Fruit fly (Drosophila melanogaster): ENCODE results near the gene CG12523.

CG12523 gene

DNA sequence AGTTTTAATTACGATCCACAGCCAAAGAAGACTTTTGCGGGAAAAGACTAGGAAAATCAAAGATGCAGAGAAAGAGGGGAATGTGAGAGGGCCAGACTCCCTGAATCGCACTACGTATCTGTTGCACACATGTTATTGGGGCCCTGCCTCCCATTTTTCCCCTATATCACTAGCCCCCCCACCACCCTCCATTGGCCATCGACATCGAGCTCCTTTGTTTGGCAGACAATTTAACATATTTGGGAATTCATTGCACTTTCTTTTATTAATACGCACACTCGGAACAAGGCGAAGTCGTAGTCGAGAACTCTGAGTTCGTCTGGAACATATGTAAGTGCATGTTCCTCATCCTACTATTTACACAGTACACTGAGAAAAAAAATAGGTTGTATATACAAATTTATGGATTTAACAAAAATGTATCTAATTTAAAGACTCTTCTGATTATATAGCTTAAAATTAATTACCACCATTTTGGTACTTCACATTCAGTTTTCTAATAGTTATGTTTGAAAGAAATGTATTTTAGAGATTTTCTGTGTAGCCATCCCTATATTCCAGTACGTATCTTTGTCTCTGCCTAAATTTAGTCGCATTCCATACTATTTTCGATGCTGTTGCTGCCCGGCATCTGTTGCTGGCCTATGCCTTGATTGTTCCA, 17.8 kb upstream of the CG12523 start (continued):
- TF ChIP-seq Hr51 (GFP tag; optimal IDR thresholded peaks at IDR 0.05): peak in 1 of 2 experiments; percentile 39
- no peak for TF ChIP-seq CG34224 (GFP tag; IDR thresholded peaks at IDR 0.05; ENCODE audit: partially characterized antibody)
- TF ChIP-seq Neu2 (GFP tag; optimal IDR thresholded peaks at IDR 0.05; ENCODE audit: borderline replicate concordance): no peak
- peak; percentile 79 for TF ChIP-seq CG17328 (GFP tag; IDR thresholded peaks at IDR 0.05)
- TF ChIP-seq phol (tag; optimal IDR thresholded peaks at IDR 0.05): peak; percentile 89
- TF ChIP-seq sd (tag; optimal IDR thresholded peaks at IDR 0.05): peak; percentile 77
- TF ChIP-seq CG4404 (GFP tag; IDR thresholded peaks at IDR 0.05): 0 out of 2 replicates have a peak, but pooled peaks have one; percentile 20
- peak; percentile 40 for TF ChIP-seq CG11723 (GFP tag; optimal IDR thresholded peaks at IDR 0.05)
- no peak for TF ChIP-seq repo (GFP tag; optimal IDR thresholded peaks at IDR 0.05)
- TF ChIP-seq Doc3 (GFP tag; IDR thresholded peaks at IDR 0.05; ENCODE audit: partially characterized antibody): no peak
- TF ChIP-seq aop (GFP tag; IDR thresholded peaks at IDR 0.05): no peak
- peak; percentile 68 for TF ChIP-seq CG15696 (tag; optimal IDR thresholded peaks at IDR 0.05)
- TF ChIP-seq CG9215 (GFP tag; IDR thresholded peaks at IDR 0.05): no peak
- peak; percentile 49 for TF ChIP-seq Fer3 (tag; optimal IDR thresholded peaks at IDR 0.05)
- TF ChIP-seq esg (GFP tag; conservative IDR thresholded peaks at IDR 0.05): peak; percentile 36; the same call in 1 of the 2 replicates
- no peak for TF ChIP-seq Dref (GFP tag; IDR thresholded peaks at IDR 0.05)
- TF ChIP-seq ranshi (GFP tag; IDR thresholded peaks at IDR 0.05): peak; percentile 49; the same call in 1 of the 2 replicates
- no peak for TF ChIP-seq CG13287 (GFP tag; IDR thresholded peaks at IDR 0.05; ENCODE audit: partially characterized antibody)
- TF ChIP-seq CG11560 (tag; IDR thresholded peaks at IDR 0.05): no peak
- TF ChIP-seq CG10321 (GFP tag; IDR thresholded peaks at IDR 0.05): no peak
- peak; percentile 73 for TF ChIP-seq Sox100B (GFP tag; optimal IDR thresholded peaks at IDR 0.05)
- peak; percentile 60 for TF ChIP-seq Abd-B (GFP tag; optimal IDR thresholded peaks at IDR 0.05)
- peak; percentile 84 for TF ChIP-seq CG2678 (tag; optimal IDR thresholded peaks at IDR 0.05)
- peak; percentile 70 for TF ChIP-seq CG4707 (GFP tag; optimal IDR thresholded peaks at IDR 0.05)
- no peak for TF ChIP-seq tll (GFP tag; optimal IDR thresholded peaks at IDR 0.05)
- TF ChIP-seq cato (GFP tag; optimal IDR thresholded peaks at IDR 0.05; ENCODE audit: borderline replicate concordance): peak; percentile 7
- TF ChIP-seq D (optimal IDR thresholded peaks at IDR 0.05): no peak
- TF ChIP-seq D (GFP tag; optimal IDR thresholded peaks at IDR 0.05): peak; percentile 89
- 0 out of 2 replicates have a peak, but pooled peaks have one; percentile 6 for TF ChIP-seq stc (GFP tag; IDR thresholded peaks at IDR 0.05)
- TF ChIP-seq nau (GFP tag; optimal IDR thresholded peaks at IDR 0.05): peak; percentile 45
- TF ChIP-seq Ssrp (tag; optimal IDR thresholded peaks at IDR 0.05): peak; percentile 86
- TF ChIP-seq HLH3B (GFP tag; IDR thresholded peaks at IDR 0.05): peak; percentile 67
- no peak for TF ChIP-seq CG6272 (GFP tag; IDR thresholded peaks at IDR 0.05)
- no peak for TF ChIP-seq CG14441 (GFP tag; IDR thresholded peaks at IDR 0.05)
- TF ChIP-seq danr (GFP tag; IDR thresholded peaks at IDR 0.05): no peak
- no peak for TF ChIP-seq gfzf (GFP tag; optimal IDR thresholded peaks at IDR 0.05)
- no peak for TF ChIP-seq GATAe (GFP tag; conservative IDR thresholded peaks at IDR 0.05)
- peak; percentile 74 for TF ChIP-seq az2 (GFP tag; optimal IDR thresholded peaks at IDR 0.05)
- TF ChIP-seq CG9876 (GFP tag; optimal IDR thresholded peaks at IDR 0.05): no peak
- TF ChIP-seq CG16815 (GFP tag; optimal IDR thresholded peaks at IDR 0.05): peak; percentile 71
- TF ChIP-seq Gsc (GFP tag; IDR thresholded peaks at IDR 0.05): peak; percentile 27; the same call in 1 of the 2 replicates
- TF ChIP-seq Ada2b (GFP tag; IDR thresholded peaks at IDR 0.05): no peak
- TF ChIP-seq HLH54F (GFP tag; optimal IDR thresholded peaks at IDR 0.05): no peak
- TF ChIP-seq CG4730 (GFP tag; IDR thresholded peaks at IDR 0.05): peak; percentile 41; the same call in 1 of the 2 replicates
- no peak for TF ChIP-seq CG2120 (GFP tag; optimal IDR thresholded peaks at IDR 0.05)
- TF ChIP-seq E2f1 (GFP tag; IDR thresholded peaks at IDR 0.05): peak; percentile 63; the same call in 1 of the 2 replicates
- TF ChIP-seq Hsf (GFP tag; optimal IDR thresholded peaks at IDR 0.05): peak; percentile 58
- TF ChIP-seq Spps (tag; optimal IDR thresholded peaks at IDR 0.05): peak; percentile 88
- TF ChIP-seq sisA (GFP tag; IDR thresholded peaks at IDR 0.05): peak; percentile 47; the same call in 1 of the 2 replicates
